Worm (Caenorhabditis elegans) whole organism, L1 larva: ENCODE measurements around the gene Y4C6B.3.
A peak's percentile ranks its signal among the peaks of the same experiment; 100 is the strongest.
"Not testable (repeated sequence)": the region's sequence is repeated elsewhere in the genome, so short reads cannot be mapped to it uniquely, and the experiment has no call there.

Source experiments
- C04F5.9 ChIP-seq: sonication (generic microtip); optimal IDR thresholded peaks from 2 replicates; lab custom pipeline; 2016; ENCODE audit warnings: missing genetic modification characterization, missing compliant biosample characterization
- C16A3.4 ChIP-seq: fragments of 150-350 bp; optimal IDR thresholded peaks from 2 replicates; lab custom pipeline; 2014; ENCODE audit warnings: missing biosample characterization, missing genetic modification characterization
- F16B12.6 ChIP-seq: fragments of 150-350 bp; optimal IDR thresholded peaks from 2 replicates; lab custom pipeline; 2014; ENCODE audit warnings: missing biosample characterization, missing genetic modification characterization
- aly-2 ChIP-seq: fragments of 150-350 bp; optimal IDR thresholded peaks from 2 replicates; lab custom pipeline; 2014; ENCODE audit warnings: missing biosample characterization, missing genetic modification characterization
- ama-1 ChIP-seq: fragments of 150-350 bp; optimal IDR thresholded peaks from 2 replicates; lab custom pipeline; 2014
- blmp-1 ChIP-seq: fragments of 150-350 bp; optimal IDR thresholded peaks from 2 replicates; lab custom pipeline; 2014; ENCODE audit warnings: missing biosample characterization, missing genetic modification characterization
- ceh-8 ChIP-seq: fragments of 200-800 bp; sonication (Bioruptor generic); optimal IDR thresholded peaks from 2 replicates; lab custom pipeline; 2018; ENCODE audit warnings: mild to moderate bottlenecking, missing genetic modification characterization, moderate library complexity, missing compliant biosample characterization
- ceh-82 ChIP-seq, 3 experiments: fragments of 150-350 bp in 1 of 3; sonication (generic microtip) in 2 of 3; optimal IDR thresholded peaks; 2 replicates each; lab custom pipeline; 2014 to 2017; ENCODE audit warnings: missing biosample characterization in 3 of 3, missing genetic modification characterization in 3 of 3
- ceh-88 ChIP-seq: fragments of 200-800 bp; sonication (Bioruptor generic); IDR thresholded peaks from 2 replicates; pipeline ENCODE4 v1.3.6; 2022; ENCODE audit warnings: missing genetic modification characterization, missing compliant biosample characterization
- ceh-90 ChIP-seq: sonication (generic microtip); optimal IDR thresholded peaks from 2 replicates; lab custom pipeline; 2016; ENCODE audit warnings: missing genetic modification characterization, missing compliant biosample characterization
- dsc-1 ChIP-seq: sonication (generic microtip); optimal IDR thresholded peaks from 2 replicates; lab custom pipeline; 2016; ENCODE audit warnings: mild to moderate bottlenecking, missing genetic modification characterization, missing compliant biosample characterization
- efl-1 ChIP-seq, 4 experiments: fragments of 150-350 bp; optimal IDR thresholded peaks in 3 of 4; peaks in 1 of 4; 1 replicate in 1 of 4; 2 replicates in 3 of 4; lab custom pipeline; 2014; ENCODE audit warnings: missing biosample characterization in 2 of 4, missing genetic modification characterization in 2 of 4, missing genetic modification reagents in 2 of 4
- efl-3 ChIP-seq: fragments of 200-800 bp; sonication (Bioruptor generic); optimal IDR thresholded peaks from 2 replicates; lab custom pipeline; 2018; ENCODE audit warnings: mild to moderate bottlenecking, missing genetic modification characterization, missing compliant biosample characterization
- egl-13 ChIP-seq: sonication (generic microtip); optimal IDR thresholded peaks from 2 replicates; lab custom pipeline; 2016; ENCODE audit warnings: missing genotype, missing genetic modification reagents, missing genetic modification characterization, missing compliant biosample characterization
- ets-5 ChIP-seq: fragments of 200-800 bp; sonication (Bioruptor generic); IDR thresholded peaks from 2 replicates; pipeline ENCODE4 v1.3.6; 2022; ENCODE audit warnings: missing genetic modification characterization, missing compliant biosample characterization
- fkh-10 ChIP-seq: sonication (generic microtip); optimal IDR thresholded peaks from 2 replicates; lab custom pipeline; 2017; ENCODE audit warnings: missing biosample characterization, missing genetic modification reagents, missing genetic modification characterization
- fkh-4 ChIP-seq: sonication (generic microtip); optimal IDR thresholded peaks from 2 replicates; lab custom pipeline; 2016; ENCODE audit warnings: missing compliant biosample characterization, missing genetic modification characterization, borderline replicate concordance
- fos-1 ChIP-seq: fragments of 150-350 bp; optimal IDR thresholded peaks from 2 replicates; lab custom pipeline; 2014; ENCODE audit warnings: missing biosample characterization, missing genetic modification characterization
- grh-1 ChIP-seq: fragments of 200-800 bp; sonication (Bioruptor generic); IDR thresholded peaks from 2 replicates; pipeline ENCODE4 v1.3.6; 2022; ENCODE audit warnings: missing genetic modification reagents, missing genetic modification characterization, missing compliant biosample characterization
- hlh-17 ChIP-seq: fragments of 200-800 bp; sonication (Bioruptor generic); optimal IDR thresholded peaks from 2 replicates; lab custom pipeline; 2018; ENCODE audit warnings: missing genetic modification characterization, mild to moderate bottlenecking, missing compliant biosample characterization, moderate library complexity, borderline replicate concordance
- hlh-4 ChIP-seq: sonication (generic microtip); optimal IDR thresholded peaks from 2 replicates; lab custom pipeline; 2016; ENCODE audit warnings: mild to moderate bottlenecking, missing genetic modification characterization, missing compliant biosample characterization
- isw-1 ChIP-seq: fragments of 200-800 bp; sonication (Bioruptor generic); IDR thresholded peaks from 2 replicates; pipeline ENCODE4 v1.3.6; 2022; ENCODE audit warnings: missing genetic modification characterization, missing compliant biosample characterization
- lin-35 ChIP-seq, 2 experiments: fragments of 150-350 bp; optimal IDR thresholded peaks; 2 replicates each; lab custom pipeline; 2014; ENCODE audit warnings: missing biosample characterization in 2 of 2, missing genetic modification characterization in 2 of 2, missing genetic modification reagents in 2 of 2
- lsy-2 ChIP-seq, 2 experiments: fragments of 150-350 bp; optimal IDR thresholded peaks; 2 replicates each; lab custom pipeline; 2014; ENCODE audit warnings: missing biosample characterization in 2 of 2, missing genetic modification characterization in 2 of 2
- mdl-1 ChIP-seq, 2 experiments: fragments of 150-350 bp; optimal IDR thresholded peaks; 2 replicates each; lab custom pipeline; 2014 to 2017; ENCODE audit warnings: missing biosample characterization in 2 of 2, missing genetic modification characterization in 2 of 2, inconsistent platforms in 1 of 2
- mep-1 ChIP-seq: fragments of 150-350 bp; optimal IDR thresholded peaks from 2 replicates; lab custom pipeline; 2014; ENCODE audit warnings: missing biosample characterization, missing genetic modification characterization
- nhr-12 ChIP-seq: sonication (generic microtip); optimal IDR thresholded peaks from 2 replicates; lab custom pipeline; 2017; ENCODE audit warnings: missing biosample characterization, missing genetic modification characterization
- nhr-19 ChIP-seq: fragments of 200-800 bp; sonication (Bioruptor generic); conservative IDR thresholded peaks from 2 replicates; pipeline ENCODE4 v1.3.6; 2022; ENCODE audit warnings: missing genetic modification characterization, missing compliant biosample characterization
- nhr-20 ChIP-seq: sonication (generic microtip); optimal IDR thresholded peaks from 2 replicates; lab custom pipeline; 2016; ENCODE audit warnings: mild to moderate bottlenecking, missing genetic modification characterization, missing compliant biosample characterization
- nhr-71 ChIP-seq: sonication (generic microtip); optimal IDR thresholded peaks from 2 replicates; lab custom pipeline; 2016; ENCODE audit warnings: mild to moderate bottlenecking, missing genetic modification characterization, moderate library complexity, missing compliant biosample characterization
- pax-3 ChIP-seq: fragments of 200-800 bp; sonication (Bioruptor generic); optimal IDR thresholded peaks from 2 replicates; lab custom pipeline; 2018; ENCODE audit warnings: mild to moderate bottlenecking, missing genetic modification characterization, moderate library complexity, missing compliant biosample characterization
- skn-1 ChIP-seq: fragments of 150-350 bp; optimal IDR thresholded peaks from 2 replicates; lab custom pipeline; 2014; ENCODE audit warnings: missing biosample characterization, missing genetic modification characterization
- snpc-4 ChIP-seq: fragments of 150-350 bp; optimal IDR thresholded peaks from 2 replicates; lab custom pipeline; 2014; ENCODE audit warnings: missing biosample characterization, missing genetic modification characterization
- swsn-7 ChIP-seq: sonication (generic microtip); optimal IDR thresholded peaks from 2 replicates; lab custom pipeline; 2016; ENCODE audit warnings: missing genetic modification characterization, missing compliant biosample characterization
- tbx-2 ChIP-seq: sonication (generic microtip); optimal IDR thresholded peaks from 2 replicates; lab custom pipeline; 2016; ENCODE audit warnings: missing genetic modification characterization, missing compliant biosample characterization
- unc-130 ChIP-seq: fragments of 150-350 bp; optimal IDR thresholded peaks from 2 replicates; lab custom pipeline; 2017; ENCODE audit warnings: missing biosample characterization, missing genetic modification characterization, inconsistent platforms
- unc-30 ChIP-seq: sonication (generic microtip); optimal IDR thresholded peaks from 2 replicates; lab custom pipeline; 2017; ENCODE audit warnings: missing biosample characterization, missing genetic modification characterization
- unc-62 ChIP-seq: fragments of 150-350 bp; optimal IDR thresholded peaks from 2 replicates; lab custom pipeline; 2014; ENCODE audit warnings: missing biosample characterization, missing genetic modification reagents, missing genetic modification characterization
- unc-98 ChIP-seq: fragments of 200-800 bp; sonication (Bioruptor generic); IDR thresholded peaks from 2 replicates; pipeline ENCODE4 v1.3.6; 2022; ENCODE audit warnings: missing genetic modification characterization, missing compliant biosample characterization
- vab-15 ChIP-seq: sonication (generic microtip); optimal IDR thresholded peaks from 2 replicates; lab custom pipeline; 2017; ENCODE audit warnings: missing genotype, mild to moderate bottlenecking, missing genetic modification characterization, missing compliant biosample characterization
- zag-1 ChIP-seq: fragments of 150-350 bp; optimal IDR thresholded peaks from 2 replicates; lab custom pipeline; 2014; ENCODE audit warnings: missing biosample characterization, missing genetic modification characterization

Gene Y4C6B.3

DNA sequence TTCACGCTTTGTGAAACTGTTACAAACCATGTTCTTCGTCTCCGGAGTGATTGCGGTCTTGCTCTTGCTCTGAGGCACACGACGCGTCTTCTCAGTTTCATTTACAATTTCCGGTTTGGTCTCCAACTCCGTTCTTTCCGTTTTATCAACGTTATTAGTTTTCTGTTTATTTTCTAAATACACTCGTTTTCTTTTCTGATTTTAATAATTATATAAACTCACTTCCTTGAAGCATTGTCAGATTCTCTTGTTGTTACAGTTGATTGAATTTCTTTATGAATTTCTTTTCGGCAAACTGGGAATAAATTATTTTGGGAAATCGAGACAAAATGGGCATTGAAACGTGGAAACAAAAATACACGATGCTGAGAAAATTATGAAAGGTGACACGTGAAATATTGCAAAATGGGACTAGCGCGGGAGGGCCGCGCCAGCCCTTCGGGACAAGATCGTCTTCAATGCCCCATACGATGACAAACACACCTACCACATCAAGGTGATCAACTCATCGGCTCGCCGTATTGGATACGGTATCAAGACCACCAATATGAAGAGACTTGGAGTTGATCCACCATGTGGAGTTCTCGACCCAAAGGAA is 24.1 kb upstream of the Y4C6B.3 start, which contains the start of the genes ZK354.9 and msp-58:
Gene ZK354.9, minus strand, starts transcription at position 101 of the 598 bp plus-strand sequence.
Gene msp-58, plus strand, starts transcription at position 548 of the 598 bp plus-strand sequence.
- not testable (repeated sequence) for TF ChIP-seq unc-62; nhr-20 (tag; lab: Kevin White, UChicago); hlh-4 (tag; lab: Kevin White, UChicago)

DNA sequence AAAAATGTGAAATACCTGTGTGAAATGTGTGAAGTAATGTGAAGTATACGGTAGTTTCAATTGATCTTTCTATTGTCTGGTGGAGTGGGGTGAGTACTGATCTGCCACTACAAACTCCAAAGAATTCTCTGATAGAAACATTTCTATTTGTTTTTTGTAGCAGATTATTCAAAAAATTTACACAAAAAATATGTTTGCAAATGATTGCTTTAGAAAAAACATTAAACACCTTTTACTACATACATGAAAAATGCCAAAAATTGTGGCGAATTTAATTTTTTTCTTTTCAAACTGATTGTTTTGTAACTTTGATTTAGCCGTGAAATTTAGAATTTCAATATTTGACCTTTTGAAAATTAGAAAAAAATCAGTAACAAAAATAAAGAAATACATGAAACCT is 22.5 kb upstream of the Y4C6B.3 start, which contains the start of gene ZK354.3:
Gene ZK354.3, plus strand, starts transcription at position 301 of the 400 bp plus-strand sequence.
- TF ChIP-seq nhr-20 (tag; lab: Kevin White, UChicago) (no peak), nhr-71 (tag; lab: Kevin White, UChicago) (no peak), efl-3 (GFP tag; lab: Kevin White, UChicago) (no peak)

DNA sequence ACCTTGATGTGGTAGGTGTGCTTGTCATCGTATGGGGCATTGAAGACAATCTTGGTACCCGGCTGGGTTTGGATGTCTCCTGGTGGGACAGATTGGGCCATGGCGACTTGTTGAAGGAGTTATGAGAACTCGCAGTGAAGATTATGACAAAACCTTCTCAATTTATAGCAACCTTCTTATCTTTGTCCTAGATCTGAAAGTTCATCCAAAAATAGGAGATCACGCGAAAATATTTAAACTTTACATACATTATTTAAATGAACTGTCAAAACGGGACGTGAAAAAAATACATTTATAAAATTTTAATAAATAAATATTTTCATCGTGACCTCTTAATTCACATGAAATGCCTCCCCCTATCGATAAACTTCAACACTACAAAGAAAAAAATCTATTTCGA is 19.3 kb upstream of the Y4C6B.3 start, which contains the start of the genes msp-59 and ZK354.2:
Gene msp-59, minus strand, starts transcription at position 101 of the 400 bp plus-strand sequence.
Gene ZK354.2, plus strand, starts transcription at position 395 of the 400 bp plus-strand sequence.
- TF ChIP-seq nhr-20, vab-15, F16B12.6 (tag; lab: Kevin White, UChicago): not testable (repeated sequence)

DNA sequence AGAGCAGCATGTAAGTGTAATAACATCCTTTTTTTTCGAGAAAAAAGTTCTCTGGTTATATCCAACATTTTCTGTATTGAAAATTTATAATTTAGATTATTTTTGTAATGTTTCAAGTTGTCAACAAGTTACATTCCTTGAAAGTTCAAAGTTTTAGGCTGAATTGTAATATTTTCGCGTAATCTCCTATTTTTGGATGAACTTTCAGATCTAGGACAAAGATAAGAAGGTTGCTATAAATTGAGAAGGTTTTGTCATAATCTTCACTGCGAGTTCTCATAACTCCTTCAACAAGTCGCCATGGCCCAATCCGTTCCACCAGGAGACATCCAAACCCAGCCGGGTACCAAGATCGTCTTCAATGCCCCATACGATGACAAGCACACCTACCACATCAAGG is 16.1 kb upstream of the Y4C6B.3 start, which contains the start of gene msp-65:
Gene msp-65, plus strand, starts transcription at position 301 of the 400 bp plus-strand sequence.
- not testable (repeated sequence) for TF ChIP-seq efl-1 (optimal IDR thresholded peaks at IDR 0.05; lab: Kevin White, UChicago)
- TF ChIP-seq efl-1 (GFP tag; optimal IDR thresholded peaks at IDR 0.05 in 1 of 2; lab: Kevin White, UChicago), result peak in 1 of 2 experiments; percentile 59

DNA sequence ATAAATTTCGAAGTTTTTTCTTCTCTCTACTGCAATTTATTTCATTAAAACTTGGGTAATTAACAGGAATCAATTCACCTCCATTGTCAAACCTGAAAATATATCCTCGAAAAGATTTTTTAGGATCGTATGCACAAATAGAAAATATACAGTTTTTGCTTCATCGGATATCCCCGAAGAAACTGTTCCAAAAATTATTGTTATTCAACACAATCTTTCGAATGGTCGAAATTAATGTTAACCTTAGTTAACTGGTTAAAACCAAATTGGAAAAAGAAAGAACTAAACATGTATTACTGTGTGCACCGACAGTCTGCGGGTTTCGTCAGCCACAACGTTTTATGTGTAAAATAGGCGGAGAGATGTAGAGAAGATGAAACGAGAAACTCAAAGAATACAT is 15.2 kb upstream of the Y4C6B.3 start:
- no peak for TF ChIP-seq efl-3 (GFP tag; lab: Kevin White, UChicago)
- no peak for TF ChIP-seq hlh-17 (GFP tag; lab: Kevin White, UChicago)
- no peak for TF ChIP-seq egl-13
- TF ChIP-seq ets-5 (GFP tag; lab: Robert Waterston, UW), result no peak
- peak; percentile 66 for TF ChIP-seq nhr-20 (tag; lab: Kevin White, UChicago)
- TF ChIP-seq ceh-90 (tag; lab: Kevin White, UChicago), result no peak
- peak; percentile 56 for TF ChIP-seq aly-2
- no peak for TF ChIP-seq nhr-12
- TF ChIP-seq C16A3.4 (tag; lab: Kevin White, UChicago), result peak; percentile 1
- TF ChIP-seq blmp-1, result no peak
- peak; percentile 81 for TF ChIP-seq nhr-19 (GFP tag; lab: Robert Waterston, UW)
- TF ChIP-seq C04F5.9 (tag; lab: Kevin White, UChicago), result no peak
- TF ChIP-seq snpc-4, result peak; percentile 97
- TF ChIP-seq pax-3 (tag; lab: Kevin White, UChicago), result no peak
- TF ChIP-seq ceh-8 (GFP tag; lab: Kevin White, UChicago), result no peak
- no peak for TF ChIP-seq unc-98 (GFP tag; lab: Robert Waterston, UW)
- TF ChIP-seq vab-15 (tag; lab: Kevin White, UChicago), result no peak
- peak in 1 of 2 experiments; percentile 24 for TF ChIP-seq lsy-2 (tag; optimal IDR thresholded peaks at IDR 0.05; lab: Kevin White, UChicago)
- TF ChIP-seq grh-1 (GFP tag; lab: Robert Waterston, UW), result peak; percentile 64; the same call in 1 of the 2 replicates
- peak; percentile 52 for TF ChIP-seq ama-1 (lab: Kevin White, UChicago)
- peak; percentile 51 for TF ChIP-seq swsn-7
- no peak for TF ChIP-seq skn-1 (tag; lab: Kevin White, UChicago)
- TF ChIP-seq lin-35 (GFP tag; optimal IDR thresholded peaks at IDR 0.05; lab: Kevin White, UChicago), result peak in 1 of 2 experiments; percentile 44
- no peak for TF ChIP-seq fkh-4 (tag; lab: Kevin White, UChicago)
- TF ChIP-seq tbx-2, result peak; percentile 11
- no peak for TF ChIP-seq unc-30
- TF ChIP-seq mep-1, result peak; percentile 22
- peak; percentile 52 for TF ChIP-seq ceh-88 (GFP tag; lab: Robert Waterston, UW)
- no peak for TF ChIP-seq isw-1 (GFP tag; lab: Robert Waterston, UW)
- peak; percentile 56 for TF ChIP-seq fos-1 (tag; lab: Kevin White, UChicago)
- TF ChIP-seq mdl-1 (tag; optimal IDR thresholded peaks at IDR 0.05; lab: Kevin White, UChicago), result no peak
- no peak for TF ChIP-seq dsc-1 (tag; lab: Kevin White, UChicago)
- no peak for TF ChIP-seq unc-130 (tag; lab: Kevin White, UChicago)
- no peak for TF ChIP-seq zag-1 (tag; lab: Kevin White, UChicago)
- no peak for TF ChIP-seq fkh-10 (GFP tag; lab: Kevin White, UChicago)
- no peak for TF ChIP-seq unc-62
- no peak for TF ChIP-seq hlh-4 (tag; lab: Kevin White, UChicago)
- TF ChIP-seq ceh-82 (tag; optimal IDR thresholded peaks at IDR 0.05; lab: Kevin White, UChicago), result no peak
